Worm (Caenorhabditis elegans): ENCODE results near the gene ptr-15.

Gene ptr-15

ce11 chrV:6998303-6998884 lies 28.6 kb upstream of the ptr-15 start, which contains the start of gene nhr-42:
Gene nhr-42, plus strand, starts transcription at chrV:6998819.
- TF ChIP-seq lin-15B (tag; optimal IDR thresholded peaks at IDR 0.05): no peak
- no peak for TF ChIP-seq ceh-16 (tag; optimal IDR thresholded peaks at IDR 0.05)
- TF ChIP-seq snpc-4 (tag; optimal IDR thresholded peaks at IDR 0.05): no peak
- peak; percentile 5 for TF ChIP-seq nhr-43 (tag; optimal IDR thresholded peaks at IDR 0.05; ENCODE audit: poor library complexity, severe bottlenecking)
- no peak for TF ChIP-seq daf-12 (tag; optimal IDR thresholded peaks at IDR 0.05)
- peak; percentile 14 for TF ChIP-seq nfya-1 (tag; optimal IDR thresholded peaks at IDR 0.05; ENCODE audit: insufficient read depth)
- TF ChIP-seq pqm-1 (tag; optimal IDR thresholded peaks at IDR 0.05): peak; percentile 56
- no peak for TF ChIP-seq ZK546.5 (tag; optimal IDR thresholded peaks at IDR 0.05)
- no peak for TF ChIP-seq R02D3.7 (tag; optimal IDR thresholded peaks at IDR 0.05)
- TF ChIP-seq nhr-76 (tag; optimal IDR thresholded peaks at IDR 0.05): peak; percentile 57
- TF ChIP-seq lsy-12 (tag; optimal IDR thresholded peaks at IDR 0.05): no peak
- no peak for TF ChIP-seq nhr-77 (tag; optimal IDR thresholded peaks at IDR 0.05)
- TF ChIP-seq tbx-2 (tag; optimal IDR thresholded peaks at IDR 0.05): no peak
- TF ChIP-seq zag-1 (tag; optimal IDR thresholded peaks at IDR 0.05): no peak
- no peak for TF ChIP-seq hmg-11 (tag; optimal IDR thresholded peaks at IDR 0.05)
- TF ChIP-seq skn-1 (tag; optimal IDR thresholded peaks at IDR 0.05): no peak
- TF ChIP-seq unc-62 (GFP tag; optimal IDR thresholded peaks at IDR 0.05): no peak
- TF ChIP-seq fkh-10 (GFP tag; optimal IDR thresholded peaks at IDR 0.05): no peak
- peak; percentile 84 for TF ChIP-seq pha-4 (tag; optimal IDR thresholded peaks at IDR 0.05)
- no peak for TF ChIP-seq nhr-67 (tag; optimal IDR thresholded peaks at IDR 0.05)
- no peak for TF ChIP-seq unc-39 (tag; optimal IDR thresholded peaks at IDR 0.05)
- TF ChIP-seq ama-1 (optimal IDR thresholded peaks at IDR 0.05): no peak
- TF ChIP-seq egl-5 (tag; optimal IDR thresholded peaks at IDR 0.05): no peak
- peak; percentile 66 for TF ChIP-seq elt-2 (tag; optimal IDR thresholded peaks at IDR 0.05)
- TF ChIP-seq eor-1 (tag; optimal IDR thresholded peaks at IDR 0.05): no peak
- TF ChIP-seq lin-39 (tag; optimal IDR thresholded peaks at IDR 0.05): no peak
- peak; percentile 16 for TF ChIP-seq nhr-25 (tag; optimal IDR thresholded peaks at IDR 0.05)
- no peak for TF ChIP-seq nhr-11 (tag; optimal IDR thresholded peaks at IDR 0.05)

- no peak for TF ChIP-seq lsy-12 (tag; optimal IDR thresholded peaks at IDR 0.05)
- no peak for TF ChIP-seq nhr-28 (tag; optimal IDR thresholded peaks at IDR 0.05)
- no peak for TF ChIP-seq nhr-43 (tag; optimal IDR thresholded peaks at IDR 0.05; ENCODE audit: poor library complexity, severe bottlenecking)
- no peak for TF ChIP-seq nhr-77 (tag; optimal IDR thresholded peaks at IDR 0.05)
- no peak for TF ChIP-seq ztf-11 (tag; optimal IDR thresholded peaks at IDR 0.05)
- TF ChIP-seq nhr-76 (tag; optimal IDR thresholded peaks at IDR 0.05): no peak
- TF ChIP-seq pqm-1 (tag; optimal IDR thresholded peaks at IDR 0.05): peak; percentile 33
- no peak for TF ChIP-seq ceh-16 (tag; optimal IDR thresholded peaks at IDR 0.05)
- no peak for TF ChIP-seq unc-62 (GFP tag; optimal IDR thresholded peaks at IDR 0.05)
- no peak for TF ChIP-seq hmg-11 (tag; optimal IDR thresholded peaks at IDR 0.05)
- peak; percentile 70 for TF ChIP-seq elt-2 (tag; optimal IDR thresholded peaks at IDR 0.05)
Measured at ce11 chrV:6997041-6997552, 27.3 kb upstream of the ptr-15 start, which contains the start of gene nhr-107. Gene nhr-107, minus strand, starts transcription at chrV:6997091.

ce11 chrV:6993999-6994398 lies 24.2 kb upstream of the ptr-15 start:
- no peak for TF ChIP-seq lin-39 (tag; optimal IDR thresholded peaks at IDR 0.05)
- TF ChIP-seq nhr-23 (tag; optimal IDR thresholded peaks at IDR 0.05): peak; percentile 43
- TF ChIP-seq nhr-28 (tag; optimal IDR thresholded peaks at IDR 0.05): no peak
- no peak for TF ChIP-seq unc-62 (GFP tag; optimal IDR thresholded peaks at IDR 0.05)
- no peak for TF ChIP-seq nhr-12 (tag; optimal IDR thresholded peaks at IDR 0.05)
- TF ChIP-seq snpc-4 (tag; optimal IDR thresholded peaks at IDR 0.05): no peak
- TF ChIP-seq ZK546.5 (tag; optimal IDR thresholded peaks at IDR 0.05): no peak
- TF ChIP-seq R02D3.7 (tag; optimal IDR thresholded peaks at IDR 0.05): no peak
- TF ChIP-seq skn-1 (tag; optimal IDR thresholded peaks at IDR 0.05): no peak
- no peak for TF ChIP-seq ceh-9 (tag; optimal IDR thresholded peaks at IDR 0.05)
- no peak for TF ChIP-seq ceh-82 (tag; optimal IDR thresholded peaks at IDR 0.05)
- TF ChIP-seq pqm-1 (tag; optimal IDR thresholded peaks at IDR 0.05): peak; percentile 89
- TF ChIP-seq pha-4 (tag; optimal IDR thresholded peaks at IDR 0.05): peak; percentile 37
- no peak for TF ChIP-seq nhr-77 (tag; optimal IDR thresholded peaks at IDR 0.05)
- no peak for TF ChIP-seq zag-1 (tag; optimal IDR thresholded peaks at IDR 0.05)
- TF ChIP-seq tbx-2 (tag; optimal IDR thresholded peaks at IDR 0.05): no peak
- no peak for TF ChIP-seq egl-5 (tag; optimal IDR thresholded peaks at IDR 0.05)
- no peak for TF ChIP-seq aly-2 (tag; optimal IDR thresholded peaks at IDR 0.05)
- TF ChIP-seq nhr-237 (tag; optimal IDR thresholded peaks at IDR 0.05): no peak
- no peak for TF ChIP-seq unc-39 (tag; optimal IDR thresholded peaks at IDR 0.05)
- peak; percentile 74 for TF ChIP-seq nhr-25 (tag; optimal IDR thresholded peaks at IDR 0.05)
- peak; percentile 86 for TF ChIP-seq egl-27 (tag; optimal IDR thresholded peaks at IDR 0.05)
- no peak for TF ChIP-seq mml-1 (tag; optimal IDR thresholded peaks at IDR 0.05)
- no peak for TF ChIP-seq lsy-12 (tag; optimal IDR thresholded peaks at IDR 0.05)
- peak; percentile 59 for TF ChIP-seq jun-1 (tag; optimal IDR thresholded peaks at IDR 0.05)
- no peak for TF ChIP-seq mdl-1 (tag; optimal IDR thresholded peaks at IDR 0.05)
- no peak for TF ChIP-seq fkh-2 (tag; optimal IDR thresholded peaks at IDR 0.05)
- no peak for TF ChIP-seq fkh-10 (GFP tag; optimal IDR thresholded peaks at IDR 0.05)
- no peak for TF ChIP-seq daf-12 (tag; optimal IDR thresholded peaks at IDR 0.05)
- TF ChIP-seq ceh-16 (tag; optimal IDR thresholded peaks at IDR 0.05): no peak
- no peak for TF ChIP-seq ama-1 (optimal IDR thresholded peaks at IDR 0.05)
- no peak for TF ChIP-seq elt-1 (tag; optimal IDR thresholded peaks at IDR 0.05)
- no peak for TF ChIP-seq eor-1 (tag; optimal IDR thresholded peaks at IDR 0.05)
- TF ChIP-seq elt-2 (tag; optimal IDR thresholded peaks at IDR 0.05): peak; percentile 78
- no peak for TF ChIP-seq ztf-4 (tag; optimal IDR thresholded peaks at IDR 0.05)
- peak; percentile 75 for TF ChIP-seq nhr-43 (tag; optimal IDR thresholded peaks at IDR 0.05; ENCODE audit: poor library complexity, severe bottlenecking)
- no peak for TF ChIP-seq fos-1 (tag; optimal IDR thresholded peaks at IDR 0.05)
- TF ChIP-seq lin-15B (tag; optimal IDR thresholded peaks at IDR 0.05): no peak
- TF ChIP-seq ceh-28 (tag; optimal IDR thresholded peaks at IDR 0.05): no peak
